Worm (Caenorhabditis elegans): Measurements from ENCODE around the gene F26G1.1.

DNA sequence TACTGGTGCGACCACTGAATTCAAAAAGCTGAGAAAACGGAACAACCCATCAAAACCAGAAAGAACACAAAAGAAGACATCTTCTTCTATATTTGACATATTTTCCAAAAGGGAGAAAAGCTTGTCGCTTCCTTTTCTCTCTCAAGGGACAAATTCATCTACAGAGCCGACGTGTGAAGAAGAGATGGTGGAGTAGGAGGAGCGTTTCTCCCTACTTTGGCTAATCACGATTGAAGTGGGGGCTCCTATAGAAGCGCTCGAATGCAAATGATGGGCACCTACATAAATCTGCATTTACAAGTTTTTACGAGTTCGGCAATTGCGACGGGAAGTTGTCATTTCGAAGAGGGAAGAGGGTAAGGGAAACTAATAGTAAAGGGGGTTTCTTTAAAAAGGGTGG lies 14.8 kb downstream of the F26G1.1 start:
- TF ChIP-seq nhr-25 (tag; optimal IDR thresholded peaks at IDR 0.05), result no peak
- no peak for TF ChIP-seq pha-4 (tag; optimal IDR thresholded peaks at IDR 0.05)
- TF ChIP-seq snpc-4 (tag; optimal IDR thresholded peaks at IDR 0.05), result no peak
- TF ChIP-seq nhr-237 (tag; optimal IDR thresholded peaks at IDR 0.05), result no peak
- TF ChIP-seq ztf-11 (tag; optimal IDR thresholded peaks at IDR 0.05), result no peak
- TF ChIP-seq ama-1 (optimal IDR thresholded peaks at IDR 0.05), result no peak
- TF ChIP-seq lin-15B (tag; optimal IDR thresholded peaks at IDR 0.05), result no peak
- TF ChIP-seq elt-3 (tag; optimal IDR thresholded peaks at IDR 0.05), result no peak

All from whole organism, L3 larva.